Worm (Caenorhabditis elegans) whole organism, L3 larva: ENCODE data around the gene nhr-139.

ENCODE experiments used
- ZK546.5 ChIP-seq: sonication (generic microtip); optimal IDR thresholded peaks from 2 replicates; lab custom pipeline; 2017; ENCODE audit warnings: missing biosample characterization, missing genetic modification characterization
- ceh-82 ChIP-seq: fragments of 150-350 bp; optimal IDR thresholded peaks from 2 replicates; lab custom pipeline; 2014; ENCODE audit warnings: missing biosample characterization, missing genetic modification characterization
- nhr-11 ChIP-seq: fragments of 150-350 bp; optimal IDR thresholded peaks from 2 replicates; lab custom pipeline; 2014; ENCODE audit warnings: missing biosample characterization, missing genetic modification characterization
- nhr-237 ChIP-seq: fragments of 150-350 bp; optimal IDR thresholded peaks from 2 replicates; lab custom pipeline; 2014; ENCODE audit warnings: missing biosample characterization, missing genetic modification characterization
- nhr-28 ChIP-seq: fragments of 150-350 bp; optimal IDR thresholded peaks from 2 replicates; lab custom pipeline; 2014; ENCODE audit warnings: missing biosample characterization, missing genetic modification characterization
- nhr-76 ChIP-seq: fragments of 150-350 bp; sonication (generic microtip); optimal IDR thresholded peaks from 5 replicates; lab custom pipeline; 2014; ENCODE audit warnings: missing biosample characterization, missing genetic modification characterization
- unc-62 ChIP-seq: fragments of 150-350 bp; sonication (generic microtip); optimal IDR thresholded peaks from 4 replicates; lab custom pipeline; 2014; ENCODE audit warnings: missing biosample characterization, missing genetic modification reagents, missing genetic modification characterization
- zag-1 ChIP-seq: fragments of 150-350 bp; optimal IDR thresholded peaks from 2 replicates; lab custom pipeline; 2014; ENCODE audit warnings: missing biosample characterization, missing genetic modification characterization

- TF ChIP-seq ceh-82 (tag; lab: Kevin White, UChicago) (no peak), ZK546.5 (no peak), nhr-76 (tag; lab: Kevin White, UChicago) (peak; percentile 82), nhr-28 (no peak), unc-62 (GFP tag; lab: Kevin White, UChicago) (no peak), zag-1 (tag; lab: Kevin White, UChicago) (no peak), nhr-237 (tag; lab: Kevin White, UChicago) (no peak), nhr-11 (tag; lab: Kevin White, UChicago) (no peak)
Measured at ce11 chrV:6993999-6994398, 6.4 kb upstream of the nhr-139 start.
